Fruit fly (Drosophila melanogaster): ENCODE data around the gene Cad86C.

Cad86C gene

dm6 chr3R:10886462-10887315 is 59.8 kb downstream of the Cad86C start (continued):
- TF ChIP-seq CG16813 (GFP tag; IDR thresholded peaks at IDR 0.05; ENCODE audit: partially characterized antibody) (no peak), CG4328 (GFP tag; optimal IDR thresholded peaks at IDR 0.05) (peak; percentile 92), unc-4 (GFP tag; IDR thresholded peaks at IDR 0.05; ENCODE audit: partially characterized antibody) (0 out of 2 replicates have a peak, but pooled peaks have one; percentile 35), Poxn (GFP tag; IDR thresholded peaks at IDR 0.05) (peak; percentile 64), Adf1 (GFP tag; IDR thresholded peaks at IDR 0.05) (peak; percentile 74), Awh (GFP tag; IDR thresholded peaks at IDR 0.05) (peak; percentile 73), slou (GFP tag; optimal IDR thresholded peaks at IDR 0.05) (peak; percentile 87), CG31388 (GFP tag; optimal IDR thresholded peaks at IDR 0.05) (peak; percentile 59), Hey (tag; optimal IDR thresholded peaks at IDR 0.05) (peak; percentile 59), BEAF-32 (GFP tag; optimal IDR thresholded peaks at IDR 0.05) (peak; percentile 6), Xbp1 (GFP tag; optimal IDR thresholded peaks at IDR 0.05) (peak; percentile 88), CG2199 (GFP tag; IDR thresholded peaks at IDR 0.05) (peak; percentile 29; the same call in 1 of the 3 replicates), gsb-n (tag; optimal IDR thresholded peaks at IDR 0.05) (peak; percentile 89), cwo (GFP tag; optimal IDR thresholded peaks at IDR 0.05) (peak; percentile 91), Hr51 (GFP tag; optimal IDR thresholded peaks at IDR 0.05) (peak; percentile 78 to 93), lab (GFP tag; optimal IDR thresholded peaks at IDR 0.05) (peak; percentile 96), pum (GFP tag; optimal IDR thresholded peaks at IDR 0.05) (peak; percentile 82), Kr (GFP tag; optimal IDR thresholded peaks at IDR 0.05) (no peak), Atf6 (GFP tag; IDR thresholded peaks at IDR 0.05) (peak; percentile 92), Fer3 (tag; optimal IDR thresholded peaks at IDR 0.05) (peak; percentile 91), CG10462 (GFP tag; optimal IDR thresholded peaks at IDR 0.05) (peak; percentile 69), kni (GFP tag; optimal IDR thresholded peaks at IDR 0.05) (peak; percentile 88), sens-2 (GFP tag; IDR thresholded peaks at IDR 0.05) (peak; percentile 57; the same call in 1 of the 2 replicates), Lim3 (GFP tag; IDR thresholded peaks at IDR 0.05) (peak; percentile 56), vfl (GFP tag; optimal IDR thresholded peaks at IDR 0.05) (peak; percentile 82), CG2678 (tag; optimal IDR thresholded peaks at IDR 0.05) (peak; percentile 95), CG15696 (tag; optimal IDR thresholded peaks at IDR 0.05) (peak; percentile 75), CG12155 (GFP tag; optimal IDR thresholded peaks at IDR 0.05) (peak; percentile 85), gem (tag; optimal IDR thresholded peaks at IDR 0.05) (peak; percentile 94), btn (GFP tag; optimal IDR thresholded peaks at IDR 0.05) (peak; percentile 47), kah (GFP tag; optimal IDR thresholded peaks at IDR 0.05) (peak; percentile 89), sim (GFP tag; IDR thresholded peaks at IDR 0.05) (no peak), pros (GFP tag; optimal IDR thresholded peaks at IDR 0.05) (peak; percentile 23), NC2α (GFP tag; optimal IDR thresholded peaks at IDR 0.05) (peak; percentile 66), mam (GFP tag; optimal IDR thresholded peaks at IDR 0.05) (peak; percentile 91), en (GFP tag; optimal IDR thresholded peaks at IDR 0.05) (peak; percentile 74), BtbVII (GFP tag; optimal IDR thresholded peaks at IDR 0.05) (peak; percentile 93), HLHmδ (GFP tag; optimal IDR thresholded peaks at IDR 0.05) (no peak), HLH4C (GFP tag; IDR thresholded peaks at IDR 0.05; ENCODE audit: partially characterized antibody) (no peak), CG5245 (GFP tag; optimal IDR thresholded peaks at IDR 0.05) (peak; percentile 60), Pdp1 (GFP tag; optimal IDR thresholded peaks at IDR 0.05) (peak; percentile 87 to 89), CG32532 (GFP tag; IDR thresholded peaks at IDR 0.05) (peak; percentile 94), al (GFP tag; IDR thresholded peaks at IDR 0.05) (peak; percentile 74), CG9437 (GFP tag; optimal IDR thresholded peaks at IDR 0.05) (peak; percentile 85), CG10321 (GFP tag; IDR thresholded peaks at IDR 0.05) (no peak; the same call in 1 of the 2 replicates), sisA (GFP tag; IDR thresholded peaks at IDR 0.05) (peak; percentile 76), CG3726 (GFP tag; IDR thresholded peaks at IDR 0.05) (peak; percentile 66; the same call in 2 of the 3 replicates), luna (GFP tag; optimal IDR thresholded peaks at IDR 0.05) (peak; percentile 33)
